Worm (Caenorhabditis elegans) whole organism, mixed stage, embryonic: ENCODE data around the gene hpo-28.

Source experiments
- M03D4.4 ChIP-seq: sonication (generic microtip); optimal IDR thresholded peaks from 2 replicates; lab custom pipeline; 2017; ENCODE audit warnings: mild to moderate bottlenecking, missing genetic modification characterization, missing compliant biosample characterization
- bed-3 ChIP-seq: fragments of 200-800 bp; sonication (Bioruptor generic); optimal IDR thresholded peaks from 3 replicates; lab custom pipeline; 2018; ENCODE audit warnings: mild to moderate bottlenecking, missing genetic modification characterization, moderate library complexity, missing compliant biosample characterization
- blmp-1 ChIP-seq: fragments of 150-350 bp; optimal IDR thresholded peaks from 2 replicates; lab custom pipeline; 2014; ENCODE audit warnings: missing biosample characterization, missing genetic modification characterization
- ceh-39 ChIP-seq: fragments of 150-350 bp; optimal IDR thresholded peaks from 2 replicates; lab custom pipeline; 2014; ENCODE audit warnings: missing biosample characterization, missing genetic modification characterization
- ceh-83 ChIP-seq: fragments of 200-800 bp; sonication (Bioruptor generic); optimal IDR thresholded peaks from 2 replicates; lab custom pipeline; 2018; ENCODE audit warnings: mild to moderate bottlenecking, missing genetic modification characterization, missing compliant biosample characterization
- ces-1 ChIP-seq: fragments of 150-350 bp; optimal IDR thresholded peaks from 2 replicates; lab custom pipeline; 2014; ENCODE audit warnings: missing biosample characterization, missing genetic modification reagents, missing genetic modification characterization
- cnd-1 ChIP-seq: fragments of 200-800 bp; sonication (Bioruptor generic); optimal IDR thresholded peaks from 2 replicates; lab custom pipeline; 2018; ENCODE audit warnings: mild to moderate bottlenecking, missing genetic modification characterization, missing compliant biosample characterization
- drap-1 ChIP-seq: fragments of 200-800 bp; sonication (Bioruptor generic); optimal IDR thresholded peaks from 3 replicates; lab custom pipeline; 2018; ENCODE audit warnings: mild to moderate bottlenecking, missing genetic modification characterization, missing compliant biosample characterization
- elt-1 ChIP-seq: sonication (generic microtip); optimal IDR thresholded peaks from 2 replicates; lab custom pipeline; 2017; ENCODE audit warnings: missing genetic modification characterization, mild to moderate bottlenecking, missing compliant biosample characterization, antibody characterized with exemption, moderate library complexity, borderline replicate concordance; ENCODE audit not compliant: insufficient read depth
- elt-3 ChIP-seq: fragments of 150-350 bp; optimal IDR thresholded peaks from 2 replicates; lab custom pipeline; 2014; ENCODE audit warnings: missing biosample characterization, missing genetic modification characterization
- flh-1 ChIP-seq: fragments of 200-800 bp; sonication (Bioruptor generic); optimal IDR thresholded peaks from 2 replicates; lab custom pipeline; 2018; ENCODE audit warnings: mild to moderate bottlenecking, missing genetic modification characterization, moderate library complexity, missing compliant biosample characterization
- ham-2 ChIP-seq: fragments of 200-800 bp; sonication (Bioruptor generic); optimal IDR thresholded peaks from 2 replicates; lab custom pipeline; 2018; ENCODE audit warnings: mild to moderate bottlenecking, missing genetic modification characterization, missing compliant biosample characterization
- hlh-1 ChIP-seq: fragments of 150-350 bp; optimal IDR thresholded peaks from 2 replicates; lab custom pipeline; 2014; ENCODE audit warnings: missing biosample characterization, missing genetic modification reagents, missing genetic modification characterization
- lin-13 ChIP-seq: fragments of 150-350 bp; optimal IDR thresholded peaks from 2 replicates; lab custom pipeline; 2014; ENCODE audit warnings: missing biosample characterization, missing genetic modification characterization
- lin-32 ChIP-seq: fragments of 200-800 bp; sonication (Bioruptor generic); optimal IDR thresholded peaks from 2 replicates; lab custom pipeline; 2018; ENCODE audit warnings: mild to moderate bottlenecking, missing genetic modification characterization, missing compliant biosample characterization
- lsy-2 ChIP-seq: fragments of 150-350 bp; optimal IDR thresholded peaks from 2 replicates; lab custom pipeline; 2014; ENCODE audit warnings: missing biosample characterization, missing genetic modification characterization
- mab-5 ChIP-seq: fragments of 150-350 bp; optimal IDR thresholded peaks from 2 replicates; lab custom pipeline; 2014; ENCODE audit warnings: missing biosample characterization, missing genetic modification characterization
- mep-1 ChIP-seq: fragments of 150-350 bp; optimal IDR thresholded peaks from 2 replicates; lab custom pipeline; 2017; ENCODE audit warnings: missing biosample characterization, missing genetic modification reagents, missing genetic modification characterization, inconsistent platforms
- mls-2 ChIP-seq: sonication (generic microtip); optimal IDR thresholded peaks from 2 replicates; lab custom pipeline; 2016; ENCODE audit warnings: mild to moderate bottlenecking, missing genetic modification characterization, moderate library complexity, missing compliant biosample characterization
- nhr-12 ChIP-seq: fragments of 150-350 bp; optimal IDR thresholded peaks from 2 replicates; lab custom pipeline; 2014; ENCODE audit warnings: missing biosample characterization, missing genetic modification characterization
- nhr-2 ChIP-seq: fragments of 150-350 bp; optimal IDR thresholded peaks from 2 replicates; lab custom pipeline; 2014; ENCODE audit warnings: missing biosample characterization, missing genetic modification characterization
- nhr-237 ChIP-seq: fragments of 150-350 bp; optimal IDR thresholded peaks from 2 replicates; lab custom pipeline; 2014; ENCODE audit warnings: missing biosample characterization, missing genetic modification characterization
- nhr-28 ChIP-seq: fragments of 150-350 bp; optimal IDR thresholded peaks from 2 replicates; lab custom pipeline; 2014; ENCODE audit warnings: missing biosample characterization, missing genetic modification characterization
- nhr-76 ChIP-seq: sonication (generic microtip); optimal IDR thresholded peaks from 2 replicates; lab custom pipeline; 2017; ENCODE audit warnings: missing biosample characterization, missing genetic modification characterization
- pha-4 ChIP-seq: fragments of 150-350 bp; optimal IDR thresholded peaks from 2 replicates; lab custom pipeline; 2018; ENCODE audit warnings: missing biosample characterization, missing genetic modification reagents, missing genetic modification characterization
- sem-2 ChIP-seq: fragments of 200-800 bp; sonication (Bioruptor generic); optimal IDR thresholded peaks from 2 replicates; lab custom pipeline; 2018; ENCODE audit warnings: mild to moderate bottlenecking, missing genetic modification characterization, missing compliant biosample characterization
- snpc-4 ChIP-seq: fragments of 150-350 bp; optimal IDR thresholded peaks from 2 replicates; lab custom pipeline; 2014; ENCODE audit warnings: missing biosample characterization, missing genetic modification characterization
- sptf-1 ChIP-seq: sonication (generic microtip); optimal IDR thresholded peaks from 2 replicates; lab custom pipeline; 2017; ENCODE audit warnings: mild to moderate bottlenecking, missing genetic modification characterization, moderate library complexity, missing compliant biosample characterization
- tbx-8 ChIP-seq: fragments of 200-800 bp; sonication (Bioruptor generic); optimal IDR thresholded peaks from 2 replicates; lab custom pipeline; 2018; ENCODE audit warnings: mild to moderate bottlenecking, missing genetic modification characterization, moderate library complexity, missing compliant biosample characterization
- unc-120 ChIP-seq: sonication (generic microtip); optimal IDR thresholded peaks from 2 replicates; lab custom pipeline; 2017; ENCODE audit warnings: missing genetic modification characterization, missing compliant biosample characterization; ENCODE audit not compliant: poor library complexity, severe bottlenecking
- unc-39 ChIP-seq: fragments of 150-350 bp; optimal IDR thresholded peaks from 2 replicates; lab custom pipeline; 2014; ENCODE audit warnings: missing biosample characterization, missing genetic modification characterization
- unc-62 ChIP-seq: fragments of 150-350 bp; optimal IDR thresholded peaks from 2 replicates; lab custom pipeline; 2014; ENCODE audit warnings: missing biosample characterization, missing genetic modification reagents, missing genetic modification characterization
- zip-8 ChIP-seq: fragments of 150-350 bp; optimal IDR thresholded peaks from 2 replicates; lab custom pipeline; 2014; ENCODE audit warnings: missing biosample characterization, missing genetic modification characterization
- ztf-11 ChIP-seq: fragments of 150-350 bp; optimal IDR thresholded peaks from 2 replicates; lab custom pipeline; 2014; ENCODE audit warnings: missing biosample characterization, missing genetic modification characterization

Gene hpo-28

DNA sequence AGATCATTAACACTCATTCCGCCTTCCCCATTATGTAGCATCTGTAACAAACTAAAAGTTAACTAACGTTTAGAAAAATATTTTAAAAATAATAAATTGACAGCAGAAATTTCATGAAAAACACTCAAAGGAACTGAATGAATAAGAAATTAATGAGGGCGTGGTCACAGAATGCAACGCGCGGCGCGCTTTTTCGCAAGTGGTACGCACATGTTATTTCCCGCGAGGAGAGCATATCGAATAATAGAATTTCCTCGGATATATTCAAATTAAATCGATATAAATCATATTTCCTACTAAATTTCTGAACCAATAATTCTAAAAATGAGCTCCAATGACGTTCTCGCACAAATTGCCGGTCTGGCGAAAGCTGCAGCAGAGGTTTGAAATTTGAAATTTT, 16.4 kb downstream of the hpo-28 start, which contains the start of the genes abi-1 and arle-14:
TSS of gene abi-1 (minus strand) at position 51 of the 400 bp plus-strand sequence.
TSS of gene arle-14 (plus strand) at position 217 of the 400 bp plus-strand sequence.
- TF ChIP-seq ces-1 (GFP tag; lab: Kevin White, UChicago) (peak; percentile 76), cnd-1 (no peak), lin-13 (tag; lab: Kevin White, UChicago) (no peak), mab-5 (tag; lab: Kevin White, UChicago) (no peak), flh-1 (GFP tag; lab: Kevin White, UChicago) (no peak), ceh-39 (tag; lab: Kevin White, UChicago) (no peak), mep-1 (peak; percentile 31), pha-4 (tag; lab: Kevin White, UChicago) (no peak), lsy-2 (peak; percentile 10), nhr-2 (tag; lab: Kevin White, UChicago) (no peak), sptf-1 (tag; lab: Kevin White, UChicago) (peak; percentile 19)

ce11 chrIII:5691826-5692225, 17.3 kb downstream of the hpo-28 start:
- no peak for TF ChIP-seq ceh-39 (tag; lab: Kevin White, UChicago)
- no peak for TF ChIP-seq ces-1 (GFP tag; lab: Kevin White, UChicago)
- TF ChIP-seq lin-32 (GFP tag; lab: Kevin White, UChicago) = no peak
- TF ChIP-seq ceh-83 (GFP tag; lab: Kevin White, UChicago) = no peak

DNA sequence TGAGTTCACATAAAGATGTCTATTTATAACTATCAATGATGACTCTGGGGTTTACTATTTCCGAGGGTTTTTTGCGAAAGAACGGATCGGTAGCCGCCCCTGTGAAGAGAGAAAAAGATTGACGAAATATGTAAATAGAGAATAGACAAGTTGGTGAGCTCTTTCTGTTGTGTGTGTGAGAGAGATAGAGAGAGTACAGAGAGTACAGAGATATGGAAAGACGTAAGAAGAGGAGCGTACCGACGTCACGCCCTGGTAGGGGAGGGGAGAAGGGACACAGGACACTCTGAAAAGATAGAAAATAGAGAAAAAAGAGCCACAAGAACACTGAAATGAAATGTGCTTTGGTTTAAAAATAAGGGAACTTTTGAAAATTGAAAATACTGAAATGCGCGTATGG, 20.9 kb downstream of the hpo-28 start:
- TF ChIP-seq blmp-1 (tag; lab: Kevin White, UChicago) (no peak), ham-2 (GFP tag; lab: Kevin White, UChicago) (no peak), pha-4 (tag; lab: Kevin White, UChicago) (peak; percentile 75), nhr-237 (no peak), ces-1 (GFP tag; lab: Kevin White, UChicago) (peak; percentile 27), nhr-12 (tag; lab: Kevin White, UChicago) (no peak), ztf-11 (tag; lab: Kevin White, UChicago) (no peak), ceh-39 (tag; lab: Kevin White, UChicago) (no peak), flh-1 (GFP tag; lab: Kevin White, UChicago) (no peak), unc-120 (tag; lab: Kevin White, UChicago) (no peak), drap-1 (GFP tag; lab: Kevin White, UChicago) (no peak), M03D4.4 (tag; lab: Kevin White, UChicago) (no peak), unc-62 (no peak), lsy-2 (peak; percentile 33), sem-2 (no peak)

- TF ChIP-seq sptf-1 (tag; lab: Kevin White, UChicago) = no peak
- no peak for TF ChIP-seq nhr-12 (tag; lab: Kevin White, UChicago)
- no peak for TF ChIP-seq zip-8 (tag; lab: Kevin White, UChicago)
- TF ChIP-seq nhr-237 = no peak
- no peak for TF ChIP-seq bed-3
- no peak for TF ChIP-seq elt-3 (tag; lab: Kevin White, UChicago)
- no peak for TF ChIP-seq flh-1 (GFP tag; lab: Kevin White, UChicago)
- no peak for TF ChIP-seq cnd-1
- TF ChIP-seq M03D4.4 (tag; lab: Kevin White, UChicago) = no peak
- TF ChIP-seq unc-62 = no peak
- TF ChIP-seq hlh-1 (tag; lab: Kevin White, UChicago) = no peak
- TF ChIP-seq snpc-4 (tag; lab: Kevin White, UChicago) = no peak
Measured at ce11 chrIII:5683998-5684397, 25.1 kb downstream of the hpo-28 start, which contains the start of gene rcan-1. rcan-1 (minus strand) TSS chrIII:5684098.

ce11 chrIII:5680141-5680540, 29.0 kb downstream of the hpo-28 start, which contains the start of gene pst-2:
pst-2 (plus strand) TSS chrIII:5680433.
- TF ChIP-seq elt-3 (tag; lab: Kevin White, UChicago) (no peak), elt-1 (tag; lab: Kevin White, UChicago) (no peak), lsy-2 (no peak), bed-3 (no peak), mab-5 (tag; lab: Kevin White, UChicago) (no peak)

DNA sequence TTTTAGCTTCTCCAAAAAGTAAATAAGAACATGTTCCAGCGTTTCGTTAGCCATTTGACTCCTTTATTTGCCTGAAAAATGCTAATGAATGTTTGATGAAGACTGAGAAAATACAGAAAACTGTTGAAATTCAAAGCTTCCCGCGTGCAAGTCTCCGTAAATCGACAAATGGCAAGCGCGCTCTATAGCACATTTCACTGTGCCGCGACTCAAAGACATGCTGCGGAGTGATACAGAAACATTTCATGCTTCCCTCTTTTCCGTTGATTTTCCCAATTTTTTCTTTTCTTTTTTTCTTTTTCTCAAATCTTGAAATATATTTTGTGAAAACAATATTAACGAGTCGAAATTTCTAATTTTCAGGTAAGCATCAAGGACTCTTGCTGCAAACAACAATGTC, 30.2 kb downstream of the hpo-28 start, which contains the start of the genes ska-3 and rps-12:
TSS of gene ska-3 (minus strand) at position 71 of the 400 bp plus-strand sequence.
TSS of gene rps-12 (plus strand) at position 364 of the 400 bp plus-strand sequence.
- TF ChIP-seq sptf-1 (tag; lab: Kevin White, UChicago) (peak; percentile 88), nhr-76 (tag; lab: Kevin White, UChicago) (no peak), unc-62 (peak; percentile 85), lsy-2 (peak; percentile 92), nhr-12 (tag; lab: Kevin White, UChicago) (peak; percentile 90), sem-2 (peak; percentile 11), cnd-1 (peak; percentile 45), ceh-83 (GFP tag; lab: Kevin White, UChicago) (peak; percentile 25), snpc-4 (tag; lab: Kevin White, UChicago) (no peak), ham-2 (GFP tag; lab: Kevin White, UChicago) (peak; percentile 87), drap-1 (GFP tag; lab: Kevin White, UChicago) (peak; percentile 86), pha-4 (tag; lab: Kevin White, UChicago) (peak; percentile 99), lin-32 (GFP tag; lab: Kevin White, UChicago) (no peak), nhr-28 (tag; lab: Kevin White, UChicago) (peak; percentile 24), zip-8 (tag; lab: Kevin White, UChicago) (no peak), flh-1 (GFP tag; lab: Kevin White, UChicago) (no peak), elt-1 (tag; lab: Kevin White, UChicago) (peak; percentile 53), elt-3 (tag; lab: Kevin White, UChicago) (peak; percentile 55), hlh-1 (tag; lab: Kevin White, UChicago) (peak; percentile 66), bed-3 (peak; percentile 26), unc-39 (tag; lab: Kevin White, UChicago) (no peak), lin-13 (tag; lab: Kevin White, UChicago) (peak; percentile 99), tbx-8 (GFP tag; lab: Kevin White, UChicago) (peak; percentile 55), mep-1 (peak; percentile 100), ceh-39 (tag; lab: Kevin White, UChicago) (peak; percentile 95), mls-2 (tag; lab: Kevin White, UChicago) (peak; percentile 73), nhr-237 (peak; percentile 98), ces-1 (GFP tag; lab: Kevin White, UChicago) (peak; percentile 81), nhr-2 (tag; lab: Kevin White, UChicago) (peak; percentile 54)
